Fruit fly (Drosophila melanogaster): ENCODE data around the gene CG11035.

CG11035 gene

dm6 chr3R:8013121-8014009 lies 19.4 kb downstream of the CG11035 start, which contains the start of the genes CG10435 and Pbp95 (continued):
- 0 out of 2 replicates have a peak, but pooled peaks have one; percentile 38 for TF ChIP-seq toy (GFP tag; IDR thresholded peaks at IDR 0.05)
- no peak for TF ChIP-seq org-1 (GFP tag; optimal IDR thresholded peaks at IDR 0.05)
- no peak for TF ChIP-seq CG18764 (GFP tag; optimal IDR thresholded peaks at IDR 0.05)
- TF ChIP-seq ash1 (GFP tag; optimal IDR thresholded peaks at IDR 0.05) = no peak
- TF ChIP-seq CG32772 (GFP tag; IDR thresholded peaks at IDR 0.05) = peak; percentile 48; the same call in 1 of the 2 replicates
- no peak for TF ChIP-seq Trl (optimal IDR thresholded peaks at IDR 0.05)
- TF ChIP-seq Trl (GFP tag; optimal IDR thresholded peaks at IDR 0.05) = peak; percentile 57
- no peak for TF ChIP-seq CG4282 (GFP tag; optimal IDR thresholded peaks at IDR 0.05)
- TF ChIP-seq CG11093 (GFP tag; IDR thresholded peaks at IDR 0.05) = no peak
- TF ChIP-seq BEAF-32 (GFP tag; optimal IDR thresholded peaks at IDR 0.05) = peak; percentile 74
- peak; percentile 31 for TF ChIP-seq fd3F (GFP tag; optimal IDR thresholded peaks at IDR 0.05)
- TF ChIP-seq CG8944 (GFP tag; optimal IDR thresholded peaks at IDR 0.05) = peak; percentile 24
- TF ChIP-seq ci (GFP tag; IDR thresholded peaks at IDR 0.05) = peak; percentile 68
- TF ChIP-seq CG7372 (GFP tag; IDR thresholded peaks at IDR 0.05) = no peak
- no peak for TF ChIP-seq Stat92E (GFP tag; optimal IDR thresholded peaks at IDR 0.05)
- TF ChIP-seq knrl (GFP tag; IDR thresholded peaks at IDR 0.05; ENCODE audit: partially characterized antibody) = peak; percentile 68
- peak; percentile 31 for TF ChIP-seq caup (GFP tag; optimal IDR thresholded peaks at IDR 0.05; ENCODE audit: severe bottlenecking)
- no peak for TF ChIP-seq Dek (tag; optimal IDR thresholded peaks at IDR 0.05)
- no peak for TF ChIP-seq kni (GFP tag; optimal IDR thresholded peaks at IDR 0.05)
- peak in 1 of 2 experiments; percentile 98 for TF ChIP-seq tll (GFP tag; optimal IDR thresholded peaks at IDR 0.05)
- no peak for TF ChIP-seq CG7928 (GFP tag; optimal IDR thresholded peaks at IDR 0.05)
- TF ChIP-seq Oaz (GFP tag; IDR thresholded peaks at IDR 0.05) = peak; percentile 43
- TF ChIP-seq CG10267 (tag; optimal IDR thresholded peaks at IDR 0.05) = peak; percentile 86
- peak in 1 of 2 experiments; percentile 34 for TF ChIP-seq bsh (GFP tag; optimal IDR thresholded peaks at IDR 0.05)
- peak; percentile 66 for TF ChIP-seq CG13624 (GFP tag; optimal IDR thresholded peaks at IDR 0.05)
- peak; percentile 37 for TF ChIP-seq Abd-B (GFP tag; optimal IDR thresholded peaks at IDR 0.05)
- TF ChIP-seq CG33213 (GFP tag; optimal IDR thresholded peaks at IDR 0.05) = peak; percentile 31
- no peak for TF ChIP-seq CG15011 (GFP tag; optimal IDR thresholded peaks at IDR 0.05)
- TF ChIP-seq CG6254 (GFP tag; optimal IDR thresholded peaks at IDR 0.05) = peak; percentile 30
- TF ChIP-seq CG12942 (GFP tag; optimal IDR thresholded peaks at IDR 0.05) = peak; percentile 41
- no peak for TF ChIP-seq CG17912 (GFP tag; optimal IDR thresholded peaks at IDR 0.05)
- peak; percentile 5 for TF ChIP-seq CG7987 (GFP tag; optimal IDR thresholded peaks at IDR 0.05)
- peak; percentile 72 for TF ChIP-seq CG6791 (GFP tag; IDR thresholded peaks at IDR 0.05; ENCODE audit: partially characterized antibody)
- TF ChIP-seq Taf1 (GFP tag; IDR thresholded peaks at IDR 0.05) = peak; percentile 44
- no peak for TF ChIP-seq CG13296 (GFP tag; optimal IDR thresholded peaks at IDR 0.05)
- no peak; the same call in 1 of the 2 replicates for TF ChIP-seq Drgx (GFP tag; IDR thresholded peaks at IDR 0.05)
- TF ChIP-seq CG12236 (GFP tag; optimal IDR thresholded peaks at IDR 0.05) = no peak
- TF ChIP-seq seq (GFP tag; IDR thresholded peaks at IDR 0.05) = peak; percentile 33; the same call in 1 of the 2 replicates
- TF ChIP-seq Aef1 (GFP tag; IDR thresholded peaks at IDR 0.05) = peak; percentile 68
- no peak for TF ChIP-seq aop (GFP tag; IDR thresholded peaks at IDR 0.05)
- TF ChIP-seq ara (GFP tag; IDR thresholded peaks at IDR 0.05) = no peak
- TF ChIP-seq CG16779 (GFP tag; IDR thresholded peaks at IDR 0.05) = no peak
- TF ChIP-seq Elba2 (GFP tag; optimal IDR thresholded peaks at IDR 0.05) = peak; percentile 78
- peak; percentile 54 for TF ChIP-seq tna (GFP tag; IDR thresholded peaks at IDR 0.05; ENCODE audit: partially characterized antibody)
- 0 out of 2 replicates have a peak, but pooled peaks have one; percentile 20 for TF ChIP-seq gsb (GFP tag; IDR thresholded peaks at IDR 0.05)
- TF ChIP-seq CG4707 (GFP tag; optimal IDR thresholded peaks at IDR 0.05) = no peak
- TF ChIP-seq emc (GFP tag; optimal IDR thresholded peaks at IDR 0.05) = no peak
- no peak for TF ChIP-seq Poxn (GFP tag; IDR thresholded peaks at IDR 0.05)
